Fruit fly (Drosophila melanogaster) whole organism, embryonic: ENCODE results near the gene Seipin.

Source experiments
- Aef1 ChIP-seq: fragments of 200-800 bp; sonication (Bioruptor generic); IDR thresholded peaks from 3 replicates; pipeline ENCODE4 v1.3.6; 2022; ENCODE audit warnings: missing biosample characterization, missing genetic modification characterization
- Atf-2 ChIP-seq: fragments of 200-800 bp; sonication (Bioruptor generic); optimal IDR thresholded peaks from 2 replicates; lab custom pipeline; 2016; ENCODE audit warnings: missing biosample characterization, missing genetic modification characterization
- Bgb ChIP-seq: fragments of 200-800 bp; sonication (Bioruptor generic); IDR thresholded peaks from 2 replicates; pipeline ENCODE4 v1.3.6; 2022; ENCODE audit warnings: missing biosample characterization, missing genetic modification characterization; ENCODE audit not compliant: partially characterized antibody
- Blimp-1 ChIP-seq: fragments of 200-800 bp; sonication (Bioruptor generic); optimal IDR thresholded peaks from 3 replicates; lab custom pipeline; 2018; ENCODE audit warnings: missing biosample characterization, missing genetic modification characterization, mild to moderate bottlenecking, moderate library complexity, missing genetic modification reagents
- Bteb2 ChIP-seq: fragments of 200-800 bp; sonication (Bioruptor generic); optimal IDR thresholded peaks from 2 replicates; lab custom pipeline; 2016; ENCODE audit warnings: missing biosample characterization, missing genetic modification characterization
- CG10959 ChIP-seq: fragments of 200-800 bp; sonication (Bioruptor generic); IDR thresholded peaks from 2 replicates; pipeline ENCODE4 v1.3.6; 2022; ENCODE audit warnings: missing biosample characterization, missing genetic modification characterization
- CG11085 ChIP-seq: fragments of 200-800 bp; sonication (Bioruptor generic); IDR thresholded peaks from 2 replicates; pipeline ENCODE4 v1.3.6; 2022; ENCODE audit warnings: missing biosample characterization, missing genetic modification characterization
- CG11560 ChIP-seq: fragments of 200-800 bp; sonication (Bioruptor generic); IDR thresholded peaks from 3 replicates; pipeline ENCODE4 v1.3.6; 2022; ENCODE audit warnings: missing biosample characterization, missing genetic modification characterization
- CG12299 ChIP-seq: fragments of 200-800 bp; sonication (Bioruptor generic); optimal IDR thresholded peaks from 2 replicates; lab custom pipeline; 2018; ENCODE audit warnings: missing biosample characterization, mild to moderate bottlenecking, missing genetic modification characterization
- CG14014 ChIP-seq: fragments of 200-800 bp; sonication (Bioruptor generic); IDR thresholded peaks from 2 replicates; pipeline ENCODE4 v1.3.6; 2022; ENCODE audit warnings: missing biosample characterization, missing genetic modification characterization
- CG14710 ChIP-seq: fragments of 200-800 bp; sonication (Bioruptor generic); optimal IDR thresholded peaks from 3 replicates; lab custom pipeline; 2019; ENCODE audit warnings: missing biosample characterization, mild to moderate bottlenecking, missing genetic modification characterization, moderate library complexity
- CG1602 ChIP-seq: fragments of 200-800 bp; sonication (Bioruptor generic); optimal IDR thresholded peaks from 3 replicates; lab custom pipeline; 2016; ENCODE audit warnings: missing biosample characterization, missing genetic modification characterization
- CG17328 ChIP-seq: fragments of 200-800 bp; sonication (Bioruptor generic); IDR thresholded peaks from 2 replicates; pipeline ENCODE4 v1.3.6; 2022; ENCODE audit warnings: missing biosample characterization, missing genetic modification characterization
- CG17612 ChIP-seq: fragments of 200-800 bp; sonication (Bioruptor generic); IDR thresholded peaks from 2 replicates; pipeline ENCODE4 v1.3.6; 2022; ENCODE audit warnings: missing biosample characterization, missing genetic modification characterization
- CG30020 ChIP-seq: fragments of 200-800 bp; optimal IDR thresholded peaks from 2 replicates; lab custom pipeline; 2019; ENCODE audit warnings: missing biosample characterization, mild to moderate bottlenecking, missing genetic modification characterization, moderate library complexity
- CG33213 ChIP-seq: fragments of 200-800 bp; sonication (Bioruptor generic); optimal IDR thresholded peaks from 3 replicates; lab custom pipeline; 2016; ENCODE audit warnings: missing biosample characterization, missing genetic modification characterization
- CG33557 ChIP-seq: fragments of 200-800 bp; sonication (Bioruptor generic); optimal IDR thresholded peaks from 2 replicates; lab custom pipeline; 2019; ENCODE audit warnings: missing biosample characterization, mild to moderate bottlenecking, missing genetic modification characterization, moderate library complexity
- CG3838 ChIP-seq: fragments of 200-800 bp; sonication (Bioruptor generic); optimal IDR thresholded peaks from 3 replicates; lab custom pipeline; 2016; ENCODE audit warnings: missing biosample characterization, missing genetic modification characterization
- CG4854 ChIP-seq: fragments of 200-800 bp; sonication (Bioruptor generic); optimal IDR thresholded peaks from 2 replicates; lab custom pipeline; 2016; ENCODE audit warnings: missing biosample characterization, missing genetic modification characterization, inconsistent platforms
- CG7357 ChIP-seq: fragments of 200-800 bp; sonication (Bioruptor generic); IDR thresholded peaks from 3 replicates; pipeline ENCODE4 v1.3.6; 2022; ENCODE audit warnings: missing biosample characterization, missing genetic modification characterization
- CG8924 ChIP-seq: fragments of 200-800 bp; optimal IDR thresholded peaks from 3 replicates; lab custom pipeline; 2019; ENCODE audit warnings: missing biosample characterization, mild to moderate bottlenecking, missing genetic modification characterization, moderate library complexity
- CG9215 ChIP-seq: fragments of 200-800 bp; sonication (Bioruptor generic); IDR thresholded peaks from 2 replicates; pipeline ENCODE4 v1.3.6; 2022; ENCODE audit warnings: missing biosample characterization, missing genetic modification characterization
- CrebB ChIP-seq: fragments of 200-800 bp; sonication (Bioruptor generic); optimal IDR thresholded peaks from 3 replicates; lab custom pipeline; 2018; ENCODE audit warnings: missing biosample characterization, mild to moderate bottlenecking, missing genetic modification characterization
- Dll ChIP-seq: fragments of 200-800 bp; sonication (Bioruptor generic); IDR thresholded peaks from 4 replicates; pipeline ENCODE4 v1.3.6; 2022; ENCODE audit warnings: missing biosample characterization, missing genetic modification characterization; ENCODE audit not compliant: partially characterized antibody
- Dref ChIP-seq: fragments of 200-800 bp; sonication (Bioruptor generic); IDR thresholded peaks from 2 replicates; pipeline ENCODE4 v1.3.6; 2022; ENCODE audit warnings: missing biosample characterization, missing genetic modification characterization
- Ets65A ChIP-seq: fragments of 200-800 bp; sonication (Bioruptor generic); peaks from one replicate; lab custom pipeline; 2016; ENCODE audit warnings: missing biosample characterization, missing genetic modification characterization
- Jarid2 ChIP-seq: fragments of 200-800 bp; sonication (Bioruptor generic); optimal IDR thresholded peaks from 3 replicates; lab custom pipeline; 2017; ENCODE audit warnings: mild to moderate bottlenecking, missing biosample characterization, missing genetic modification reagents, missing genetic modification characterization
- Opbp ChIP-seq: fragments of 200-800 bp; sonication (Bioruptor generic); IDR thresholded peaks from 3 replicates; pipeline ENCODE4 v1.3.6; 2022; ENCODE audit warnings: missing biosample characterization, missing genetic modification characterization; ENCODE audit not compliant: partially characterized antibody
- Sox100B ChIP-seq: fragments of 200-800 bp; sonication (Bioruptor generic); optimal IDR thresholded peaks from 3 replicates; lab custom pipeline; 2018; ENCODE audit warnings: missing biosample characterization, mild to moderate bottlenecking, missing genetic modification characterization
- chn ChIP-seq: fragments of 200-800 bp; sonication (Bioruptor generic); optimal IDR thresholded peaks from 2 replicates; lab custom pipeline; 2016; ENCODE audit warnings: missing biosample characterization, missing genetic modification characterization
- dati ChIP-seq: fragments of 200-800 bp; sonication (Bioruptor generic); IDR thresholded peaks from 2 replicates; pipeline ENCODE4 v1.3.6; 2022; ENCODE audit warnings: missing biosample characterization, missing genetic modification characterization
- gro ChIP-seq: fragments of 200-800 bp; sonication (Bioruptor generic); optimal IDR thresholded peaks from 2 replicates; lab custom pipeline; 2016; ENCODE audit warnings: missing biosample characterization, missing genetic modification characterization
- lilli ChIP-seq: fragments of 200-800 bp; sonication (Bioruptor generic); optimal IDR thresholded peaks from 3 replicates; lab custom pipeline; 2016; ENCODE audit warnings: missing biosample characterization, missing genetic modification characterization
- lov ChIP-seq, 2 experiments: fragments of 200-800 bp in 1 of 2; fragments of >200 bp in 1 of 2; sonication (Bioruptor generic) in 1 of 2; IDR thresholded peaks in 1 of 2; optimal IDR thresholded peaks in 1 of 2; 2 replicates in 1 of 2; 3 replicates in 1 of 2; pipeline versions ENCODE4 v1.3.6 to Lab custom; 2017 to 2022; ENCODE audit warnings: missing biosample characterization in 1 of 2, missing genetic modification characterization in 1 of 2
- mam ChIP-seq: fragments of 200-800 bp; sonication (Bioruptor generic); optimal IDR thresholded peaks from 3 replicates; lab custom pipeline; 2016; ENCODE audit warnings: missing biosample characterization, missing genetic modification characterization
- nau ChIP-seq: fragments of 200-800 bp; sonication (Bioruptor generic); optimal IDR thresholded peaks from 3 replicates; lab custom pipeline; 2017; ENCODE audit warnings: missing biosample characterization, mild to moderate bottlenecking, missing genetic modification characterization, missing genetic modification reagents
- nmo ChIP-seq: fragments of 200-800 bp; sonication (Bioruptor generic); optimal IDR thresholded peaks from 2 replicates; lab custom pipeline; 2018; ENCODE audit warnings: missing biosample characterization, mild to moderate bottlenecking, missing genetic modification characterization, moderate library complexity
- prd ChIP-seq, 3 experiments: fragments of >200 bp in 2 of 3; fragments of 200-800 bp in 1 of 3; sonication (Bioruptor generic) in 1 of 3; optimal IDR thresholded peaks in 2 of 3; IDR thresholded peaks in 1 of 3; 2 replicates in 2 of 3; 3 replicates in 1 of 3; pipeline versions ENCODE4 v1.3.6 to Lab custom; 2017 to 2022; ENCODE audit warnings: missing biosample characterization in 1 of 3, missing genetic modification characterization in 1 of 3
- pum ChIP-seq: fragments of 200-800 bp; sonication (Bioruptor generic); optimal IDR thresholded peaks from 2 replicates; lab custom pipeline; 2016; ENCODE audit warnings: missing biosample characterization, missing genetic modification characterization
- ro ChIP-seq: fragments of 200-800 bp; sonication (Bioruptor generic); IDR thresholded peaks from 2 replicates; pipeline ENCODE4 v1.3.6; 2022; ENCODE audit warnings: missing biosample characterization, missing genetic modification characterization
- row ChIP-seq: fragments of 200-800 bp; sonication (Bioruptor generic); IDR thresholded peaks from 3 replicates; pipeline ENCODE4 v1.3.6; 2022; ENCODE audit warnings: missing biosample characterization, missing genetic modification characterization
- sc ChIP-seq, 3 experiments: fragments of >200 bp in 2 of 3; fragments of 200-800 bp in 1 of 3; sonication (Bioruptor generic) in 1 of 3; optimal IDR thresholded peaks; 2 replicates in 2 of 3; 3 replicates in 1 of 3; lab custom pipeline; 2017; ENCODE audit warnings: mild to moderate bottlenecking in 1 of 3, missing biosample characterization in 1 of 3, missing genetic modification characterization in 1 of 3, missing genetic modification reagents in 1 of 3
- sd ChIP-seq: fragments of 200-800 bp; sonication (Bioruptor generic); optimal IDR thresholded peaks from 3 replicates; lab custom pipeline; 2018; ENCODE audit warnings: missing biosample characterization, mild to moderate bottlenecking, missing genetic modification characterization, moderate library complexity
- sens-2 ChIP-seq: fragments of 200-800 bp; sonication (Bioruptor generic); IDR thresholded peaks from 2 replicates; pipeline ENCODE4 v1.3.6; 2022; ENCODE audit warnings: missing biosample characterization, missing genetic modification characterization
- sima ChIP-seq: fragments of 200-800 bp; sonication (Bioruptor generic); optimal IDR thresholded peaks from 2 replicates; lab custom pipeline; 2016; ENCODE audit warnings: missing biosample characterization, missing genetic modification characterization
- vvl ChIP-seq: fragments of 200-800 bp; sonication (Bioruptor generic); IDR thresholded peaks from 2 replicates; pipeline ENCODE4 v1.3.6; 2022; ENCODE audit warnings: missing biosample characterization, missing genetic modification characterization
- zen2 ChIP-seq: fragments of 200-800 bp; sonication (Bioruptor generic); IDR thresholded peaks from 3 replicates; pipeline ENCODE4 v1.3.6; 2022; ENCODE audit warnings: missing biosample characterization, missing genetic modification characterization; ENCODE audit not compliant: partially characterized antibody

The Seipin gene

dm6 chrX:2646022-2646761 is 26.6 kb downstream of the Seipin start (continued):
- TF ChIP-seq prd (optimal IDR thresholded peaks at IDR 0.05; lab: Kevin White, UChicago) (no peak), prd (GFP tag; IDR thresholded peaks at IDR 0.05; lab: Robert Waterston, UW) (peak; percentile 97), CG4854 (peak; percentile 93), CG14014 (GFP tag; lab: Robert Waterston, UW) (peak; percentile 98), Ets65A (GFP tag; lab: Kevin White, UChicago) (peak; percentile 99), gro (peak; percentile 97), row (GFP tag; lab: Robert Waterston, UW) (peak; percentile 99), dati (peak; percentile 85), sd (tag; lab: Kevin White, UChicago) (peak; percentile 90), CG11560 (tag; lab: Robert Waterston, UW) (peak; percentile 85), zen2 (GFP tag; lab: Robert Waterston, UW) (no peak; the same call in 2 of the 3 replicates), Bteb2 (GFP tag; lab: Kevin White, UChicago) (peak; percentile 94), CG12299 (tag; lab: Kevin White, UChicago) (peak; percentile 95), CG1602 (peak; percentile 95), CG14710 (tag; lab: Kevin White, UChicago) (peak; percentile 91), CG3838 (GFP tag; lab: Kevin White, UChicago) (peak; percentile 85), sima (GFP tag; lab: Kevin White, UChicago) (peak; percentile 79), nau (GFP tag; lab: Kevin White, UChicago) (peak; percentile 96), CG33557 (GFP tag; lab: Kevin White, UChicago) (peak; percentile 93), Sox100B (peak; percentile 94), Jarid2 (peak; percentile 87), pum (GFP tag; lab: Kevin White, UChicago) (peak; percentile 95), CG17612 (GFP tag; lab: Robert Waterston, UW) (peak; percentile 89), Dll (GFP tag; lab: Robert Waterston, UW) (peak; percentile 51; the same call in 1 of the 4 replicates), CG11085 (GFP tag; lab: Robert Waterston, UW) (peak; percentile 82), vvl (GFP tag; lab: Robert Waterston, UW) (peak; percentile 98), Opbp (GFP tag; lab: Robert Waterston, UW) (peak; percentile 44; the same call in 1 of the 3 replicates), CG7357 (GFP tag; lab: Robert Waterston, UW) (peak; percentile 90), mam (GFP tag; lab: Kevin White, UChicago) (peak; percentile 97), CG10959 (GFP tag; lab: Robert Waterston, UW) (peak; percentile 85), chn (GFP tag; lab: Kevin White, UChicago) (peak; percentile 96), CG9215 (peak; percentile 93), sc (optimal IDR thresholded peaks at IDR 0.05; lab: Kevin White, UChicago) (no peak), sc (GFP tag; optimal IDR thresholded peaks at IDR 0.05; lab: Kevin White, UChicago) (peak; percentile 93), sens-2 (GFP tag; lab: Robert Waterston, UW) (peak; percentile 90), Atf-2 (GFP tag; lab: Kevin White, UChicago) (peak; percentile 96), Aef1 (peak; percentile 94), CG30020 (tag; lab: Kevin White, UChicago) (peak; percentile 75), CG8924 (tag; lab: Kevin White, UChicago) (peak; percentile 98), ro (peak; percentile 90), CG33213 (peak; percentile 90), Blimp-1 (GFP tag; lab: Kevin White, UChicago) (peak; percentile 92), nmo (GFP tag; lab: Kevin White, UChicago) (peak; percentile 97), lilli (GFP tag; lab: Kevin White, UChicago) (peak; percentile 98), CG17328 (peak; percentile 97), lov (optimal IDR thresholded peaks at IDR 0.05; lab: Kevin White, UChicago) (no peak), lov (GFP tag; IDR thresholded peaks at IDR 0.05; lab: Robert Waterston, UW) (peak; percentile 91), CrebB (tag; lab: Kevin White, UChicago) (peak; percentile 97), Bgb (GFP tag; lab: Robert Waterston, UW) (peak; percentile 82), Dref (GFP tag; lab: Robert Waterston, UW) (0 out of 2 replicates have a peak, but pooled peaks have one; percentile 35)
